Worm (Caenorhabditis elegans): ENCODE data around the gene F58D2.4.

DNA sequence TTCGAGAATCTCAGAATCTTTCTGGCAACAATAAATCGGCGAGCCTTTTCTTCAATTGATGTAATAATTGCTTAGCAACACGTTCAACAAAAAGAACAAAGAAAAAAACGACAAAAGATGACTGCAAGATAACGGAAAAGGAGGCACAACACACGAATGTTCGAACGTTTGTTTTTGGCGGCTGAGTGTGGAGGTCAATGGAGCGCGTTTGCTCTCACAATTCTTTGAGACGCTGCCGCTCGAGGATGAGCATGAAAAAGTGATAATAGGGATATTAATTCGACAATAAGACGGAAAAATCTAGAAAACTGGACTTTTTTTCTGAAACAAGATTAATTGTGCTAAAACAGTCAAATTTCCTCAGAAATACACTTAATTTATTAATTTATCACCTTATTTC lies 17.0 kb upstream of the F58D2.4 start:
- no peak for TF ChIP-seq nhr-12 (tag; optimal IDR thresholded peaks at IDR 0.05)
- no peak for TF ChIP-seq unc-62 (GFP tag; optimal IDR thresholded peaks at IDR 0.05)

Data from whole organism, L3 larva.